Fruit fly (Drosophila melanogaster) whole organism, pupa: ENCODE results near the gene CG12877.

ENCODE experiments used
- CG10348 ChIP-seq: fragments of 200-800 bp; sonication (Bioruptor generic); IDR thresholded peaks from 2 replicates; pipeline ENCODE4 v1.3.6; 2022; ENCODE audit warnings: missing biosample characterization, missing genetic modification characterization
- CG12605 ChIP-seq: fragments of 200-800 bp; sonication (Bioruptor generic); IDR thresholded peaks from 2 replicates; pipeline ENCODE4 v1.3.6; 2022; ENCODE audit warnings: missing biosample characterization, missing genetic modification characterization
- CG13204 ChIP-seq: fragments of 200-800 bp; sonication (Bioruptor generic); optimal IDR thresholded peaks from 2 replicates; lab custom pipeline; 2018; ENCODE audit warnings: missing biosample characterization, mild to moderate bottlenecking, missing genetic modification characterization, moderate library complexity
- CG34367 ChIP-seq: fragments of 200-800 bp; sonication (Bioruptor generic); optimal IDR thresholded peaks from 2 replicates; lab custom pipeline; 2018; ENCODE audit warnings: missing biosample characterization, mild to moderate bottlenecking, missing genetic modification characterization
- CG4496 ChIP-seq: fragments of 200-800 bp; sonication (Bioruptor generic); IDR thresholded peaks from 3 replicates; pipeline ENCODE4 v1.3.6; 2022; ENCODE audit warnings: missing biosample characterization, missing genetic modification characterization
- CG8301 ChIP-seq: fragments of 200-800 bp; sonication (Bioruptor generic); optimal IDR thresholded peaks from 2 replicates; lab custom pipeline; 2018; ENCODE audit warnings: missing biosample characterization, mild to moderate bottlenecking, missing genetic modification characterization
- CG9948 ChIP-seq: fragments of 200-800 bp; sonication (Bioruptor generic); optimal IDR thresholded peaks from 2 replicates; lab custom pipeline; 2018; ENCODE audit warnings: missing biosample characterization, mild to moderate bottlenecking, missing genetic modification characterization, moderate library complexity
- D1 ChIP-seq: fragments of 200-800 bp; sonication (Bioruptor generic); optimal IDR thresholded peaks from 2 replicates; lab custom pipeline; 2018; ENCODE audit warnings: missing biosample characterization, mild to moderate bottlenecking, missing genetic modification characterization, moderate library complexity
- EcR ChIP-seq: fragments of 200-800 bp; sonication (Bioruptor generic); optimal IDR thresholded peaks from 3 replicates; lab custom pipeline; 2019; ENCODE audit warnings: missing biosample characterization, missing genetic modification characterization, mild to moderate bottlenecking, moderate library complexity, missing genetic modification reagents
- Pif1A ChIP-seq: fragments of 200-800 bp; sonication (Bioruptor generic); optimal IDR thresholded peaks from 3 replicates; lab custom pipeline; 2016; ENCODE audit warnings: missing biosample characterization, missing genetic modification characterization
- Pif1B ChIP-seq: fragments of 200-800 bp; sonication (Bioruptor generic); optimal IDR thresholded peaks from 3 replicates; lab custom pipeline; 2016; ENCODE audit warnings: missing biosample characterization, missing genetic modification characterization
- Snoo ChIP-seq: fragments of 200-800 bp; sonication (Bioruptor generic); optimal IDR thresholded peaks from 3 replicates; lab custom pipeline; 2017; ENCODE audit warnings: missing biosample characterization, mild to moderate bottlenecking, missing genetic modification characterization, inconsistent platforms
- fd96Ca ChIP-seq: fragments of 200-800 bp; sonication (Bioruptor generic); IDR thresholded peaks from 3 replicates; pipeline ENCODE4 v1.3.6; 2022; ENCODE audit warnings: missing biosample characterization, missing genetic modification characterization

- TF ChIP-seq CG12605 (peak; percentile 93), D1 (no peak), CG4496 (no peak), CG8301 (tag; lab: Kevin White, UChicago) (no peak), CG10348 (GFP tag; lab: Robert Waterston, UW) (no peak), CG9948 (no peak), fd96Ca (GFP tag; lab: Robert Waterston, UW) (no peak), Pif1A (GFP tag; lab: Kevin White, UChicago) (no peak), CG34367 (tag; lab: Kevin White, UChicago) (no peak), CG13204 (GFP tag; lab: Kevin White, UChicago) (no peak), Snoo (tag; lab: Kevin White, UChicago) (no peak), EcR (GFP tag; lab: Kevin White, UChicago) (no peak), Pif1B (GFP tag; lab: Kevin White, UChicago) (no peak)
Observed at dm6 chr3R:27662857-27663256, 44.0 kb upstream of the CG12877 start.
